Worm (Caenorhabditis elegans) whole organism, young adult: ENCODE measurements around the gene hrg-3.

Experiments used
- T26A5.8 ChIP-seq: sonication (generic microtip); optimal IDR thresholded peaks from 2 replicates; lab custom pipeline; 2016; ENCODE audit warnings: missing genetic modification characterization, missing compliant biosample characterization
- Y56A3A.18 ChIP-seq: fragments of 200-800 bp; sonication (Bioruptor generic); IDR thresholded peaks from 2 replicates; pipeline ENCODE4 v1.3.6; 2022; ENCODE audit warnings: missing genetic modification reagents, missing genetic modification characterization, missing compliant biosample characterization
- akir-1 ChIP-seq: fragments of 200-800 bp; sonication (Bioruptor generic); optimal IDR thresholded peaks from 2 replicates; lab custom pipeline; 2018; ENCODE audit warnings: mild to moderate bottlenecking, missing genetic modification characterization, moderate library complexity, missing compliant biosample characterization
- attf-3 ChIP-seq: fragments of 200-800 bp; sonication (Bioruptor generic); conservative IDR thresholded peaks from 2 replicates; pipeline ENCODE4 v1.3.6; 2022; ENCODE audit warnings: missing genetic modification reagents, missing genetic modification characterization, missing compliant biosample characterization
- die-1 ChIP-seq: sonication (generic microtip); optimal IDR thresholded peaks from 2 replicates; lab custom pipeline; 2016; ENCODE audit warnings: missing genotype, mild to moderate bottlenecking, missing genetic modification characterization, missing compliant biosample characterization
- hlh-12 ChIP-seq: sonication (generic microtip); optimal IDR thresholded peaks from 2 replicates; lab custom pipeline; 2016; ENCODE audit warnings: missing genetic modification characterization, missing compliant biosample characterization
- lsl-1 ChIP-seq: fragments of 200-800 bp; sonication (Bioruptor generic); optimal IDR thresholded peaks from 2 replicates; lab custom pipeline; 2018; ENCODE audit warnings: mild to moderate bottlenecking, missing genetic modification characterization, moderate library complexity, missing compliant biosample characterization
- mes-4 ChIP-seq: sonication (generic microtip); optimal IDR thresholded peaks from 2 replicates; lab custom pipeline; 2016; ENCODE audit warnings: missing genotype, missing genetic modification characterization, missing compliant biosample characterization
- repo-1 ChIP-seq: sonication (generic microtip); optimal IDR thresholded peaks from 2 replicates; lab custom pipeline; 2017; ENCODE audit warnings: mild to moderate bottlenecking, missing genetic modification characterization, missing compliant biosample characterization
- unc-62 ChIP-seq: fragments of 150-350 bp; optimal IDR thresholded peaks from 2 replicates; lab custom pipeline; 2014; ENCODE audit warnings: missing biosample characterization, missing genetic modification reagents, missing genetic modification characterization
- ztf-6 ChIP-seq: fragments of 200-800 bp; sonication (Bioruptor generic); IDR thresholded peaks from 2 replicates; pipeline ENCODE4 v1.3.6; 2022; ENCODE audit warnings: missing genetic modification reagents, missing genetic modification characterization, missing compliant biosample characterization

- TF ChIP-seq hlh-12 (tag; lab: Kevin White, UChicago), result no peak
- no peak for TF ChIP-seq mes-4 (tag; lab: Kevin White, UChicago)
- no peak for TF ChIP-seq attf-3 (GFP tag; lab: Robert Waterston, UW)
- TF ChIP-seq lsl-1, result no peak
- TF ChIP-seq die-1 (tag; lab: Kevin White, UChicago), result no peak
- no peak for TF ChIP-seq akir-1
- TF ChIP-seq Y56A3A.18, result no peak
- no peak for TF ChIP-seq repo-1 (tag; lab: Kevin White, UChicago)
- TF ChIP-seq unc-62, result no peak
- TF ChIP-seq T26A5.8 (tag; lab: Kevin White, UChicago), result no peak
- no peak for TF ChIP-seq ztf-6 (GFP tag; lab: Robert Waterston, UW)
Measured at ce11 chrV:9738077-9738705, 18.1 kb upstream of the hrg-3 start.
